Fruit fly (Drosophila melanogaster): Measurements from ENCODE around the gene CG9016.

DNA sequence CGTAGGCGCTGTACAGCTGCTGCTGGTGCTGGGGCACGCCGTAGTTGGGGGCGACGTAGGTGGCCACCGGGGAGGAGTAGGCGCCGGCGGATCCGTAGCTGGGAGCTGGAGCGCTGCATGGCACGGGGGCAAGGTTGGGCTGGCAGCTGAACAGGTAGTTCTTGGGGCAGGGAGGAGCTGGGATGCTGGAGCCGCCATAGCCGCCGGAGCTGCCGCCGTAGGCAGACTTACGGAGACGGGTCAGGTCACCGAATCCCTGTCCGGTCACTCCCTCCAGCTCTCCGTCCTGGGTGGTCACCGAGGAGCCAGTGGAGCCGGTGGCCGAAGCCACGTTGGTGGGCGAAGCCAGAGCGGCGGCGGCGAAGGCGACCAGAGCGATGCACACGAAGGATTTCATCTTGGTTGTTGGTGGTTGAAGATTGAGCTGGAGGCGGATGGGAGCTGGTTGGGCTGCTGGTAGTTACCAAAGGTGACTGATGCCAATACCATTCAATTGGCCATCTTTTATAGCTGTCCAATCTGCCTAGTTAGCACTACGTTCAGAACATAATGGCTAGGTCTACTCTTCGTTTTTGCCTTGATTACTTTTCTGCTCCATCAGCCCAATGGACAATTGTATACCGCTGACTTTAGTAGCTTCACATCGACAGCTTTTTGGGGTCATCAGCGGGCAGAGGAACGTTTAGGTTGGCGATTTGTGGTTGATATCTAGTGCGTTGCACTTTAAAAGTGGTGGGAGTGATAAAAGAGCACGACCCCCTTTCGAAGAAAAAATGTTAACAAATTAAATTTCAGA lies 36.6 kb upstream of the CG9016 start, which contains the start of gene Vm26Aa:
- TF ChIP-seq cato (GFP tag; optimal IDR thresholded peaks at IDR 0.05; ENCODE audit: borderline replicate concordance) (no peak), Dp (GFP tag; optimal IDR thresholded peaks at IDR 0.05) (no peak), dan (GFP tag; IDR thresholded peaks at IDR 0.05) (no peak), CG7963 (GFP tag; IDR thresholded peaks at IDR 0.05; ENCODE audit: partially characterized antibody) (no peak), croc (GFP tag; conservative IDR thresholded peaks at IDR 0.05) (no peak), CG5245 (GFP tag; optimal IDR thresholded peaks at IDR 0.05) (no peak), CG18476 (GFP tag; optimal IDR thresholded peaks at IDR 0.05) (no peak), wek (GFP tag; optimal IDR thresholded peaks at IDR 0.05) (no peak), Chrac-16 (GFP tag; optimal IDR thresholded peaks at IDR 0.05) (no peak), caup (GFP tag; optimal IDR thresholded peaks at IDR 0.05; ENCODE audit: severe bottlenecking) (no peak), fru (optimal IDR thresholded peaks at IDR 0.05) (no peak), CG13123 (GFP tag; optimal IDR thresholded peaks at IDR 0.05) (no peak), CG43689 (GFP tag; IDR thresholded peaks at IDR 0.05) (no peak), bigmax (GFP tag; optimal IDR thresholded peaks at IDR 0.05) (no peak)

Measured in whole organism, embryonic.